Fruit fly (Drosophila melanogaster): Measurements from ENCODE around the gene CG4297.

DNA sequence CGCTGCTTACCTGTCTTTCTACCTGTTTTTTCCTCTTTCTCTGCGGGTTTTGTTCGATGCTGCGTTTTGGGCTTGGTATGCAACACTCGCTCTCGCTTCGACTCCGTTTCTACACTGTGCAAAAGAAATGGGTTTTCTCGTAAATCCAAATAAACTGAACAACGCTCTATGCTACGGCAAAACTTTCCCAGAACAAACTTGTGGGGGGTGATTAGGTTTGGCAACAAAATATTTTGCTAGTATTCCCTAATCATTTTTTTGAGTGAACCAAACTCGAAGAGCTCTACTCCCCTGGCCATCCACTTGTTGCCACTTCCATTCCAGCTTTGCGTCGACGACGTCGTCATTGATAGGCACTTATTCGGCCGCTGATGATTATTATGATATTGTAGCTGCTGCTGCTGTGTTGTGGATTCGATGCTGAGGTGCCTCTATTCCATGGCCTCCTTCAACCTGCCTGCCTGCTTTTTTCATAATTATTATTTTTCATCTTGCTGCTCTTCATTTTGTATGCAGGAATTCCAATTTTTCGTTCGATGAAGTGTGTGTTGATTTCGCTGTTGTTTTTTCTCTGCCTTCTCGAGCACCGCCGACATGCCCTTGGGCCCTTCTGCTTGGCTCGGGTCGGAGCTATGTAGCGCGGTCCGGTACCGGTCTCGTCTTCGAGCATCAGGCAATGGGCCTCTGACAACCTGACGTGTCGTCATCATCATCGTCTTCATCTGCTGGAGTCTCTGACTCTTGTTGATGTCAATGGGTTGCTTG is 29.9 kb downstream of the CG4297 start:
- no peak for TF ChIP-seq CG8478 (optimal IDR thresholded peaks at IDR 0.05)
- TF ChIP-seq Dll (optimal IDR thresholded peaks at IDR 0.05) = no peak
